Worm (Caenorhabditis elegans): Measurements from ENCODE around the gene mig-2.

DNA sequence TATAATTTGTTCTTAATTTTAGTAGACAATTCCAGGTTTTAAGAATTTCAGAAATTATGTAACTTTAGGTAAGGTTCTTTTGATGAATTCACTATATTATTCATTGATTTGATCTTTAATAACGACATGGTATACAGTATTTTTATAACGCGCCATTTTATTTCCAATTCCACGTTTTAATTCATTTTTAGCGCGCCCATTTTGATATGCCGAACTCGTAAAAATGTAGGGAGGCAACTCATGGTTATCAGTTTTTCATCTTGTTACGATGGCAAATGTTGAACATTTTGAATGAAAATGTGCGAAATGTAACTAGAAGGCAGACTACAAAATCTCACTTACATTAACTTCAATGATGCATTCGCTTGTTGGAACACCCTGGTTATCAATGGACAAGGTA lies 49.5 kb upstream of the mig-2 start:
- no peak for TF ChIP-seq ets-7 (tag; optimal IDR thresholded peaks at IDR 0.05)
- TF ChIP-seq aly-1 (tag; optimal IDR thresholded peaks at IDR 0.05) = no peak
- no peak for TF ChIP-seq hmg-4 (GFP tag; optimal IDR thresholded peaks at IDR 0.05)
- no peak for TF ChIP-seq ama-1 (optimal IDR thresholded peaks at IDR 0.05)
- no peak for TF ChIP-seq flt-1 (GFP tag; IDR thresholded peaks at IDR 0.05)
- TF ChIP-seq tra-4 (tag; optimal IDR thresholded peaks at IDR 0.05) = no peak
- TF ChIP-seq pes-1 (GFP tag; IDR thresholded peaks at IDR 0.05) = no peak
- TF ChIP-seq tbx-11 (GFP tag; IDR thresholded peaks at IDR 0.05) = no peak
- no peak for TF ChIP-seq B0310.2 (tag; optimal IDR thresholded peaks at IDR 0.05)
- TF ChIP-seq hnd-1 (tag; optimal IDR thresholded peaks at IDR 0.05) = no peak
- TF ChIP-seq sea-1 (GFP tag; conservative IDR thresholded peaks at IDR 0.05) = no peak
- no peak for TF ChIP-seq F13C5.2 (tag; optimal IDR thresholded peaks at IDR 0.05)
